Worm (Caenorhabditis elegans) whole organism, early embryonic: ENCODE results near the gene Y39G8C.2.

ENCODE experiments used
- B0310.2 ChIP-seq: sonication (generic microtip); optimal IDR thresholded peaks from 2 replicates; lab custom pipeline; 2016; ENCODE audit warnings: mild to moderate bottlenecking, missing genetic modification characterization, missing compliant biosample characterization
- F13C5.2 ChIP-seq: sonication (generic microtip); optimal IDR thresholded peaks from 2 replicates; lab custom pipeline; 2017; ENCODE audit warnings: mild to moderate bottlenecking, missing genetic modification characterization, inconsistent platforms, missing compliant biosample characterization
- aly-1 ChIP-seq: sonication (generic microtip); optimal IDR thresholded peaks from 2 replicates; lab custom pipeline; 2016; ENCODE audit warnings: missing genetic modification characterization, missing compliant biosample characterization
- ama-1 ChIP-seq: fragments of 150-350 bp; optimal IDR thresholded peaks from 2 replicates; lab custom pipeline; 2014
- ceh-13 ChIP-seq: fragments of 200-800 bp; sonication (Bioruptor generic); optimal IDR thresholded peaks from 2 replicates; lab custom pipeline; 2018; ENCODE audit warnings: mild to moderate bottlenecking, missing genetic modification characterization, missing compliant biosample characterization
- ceh-36 ChIP-seq: sonication (generic microtip); optimal IDR thresholded peaks from 2 replicates; lab custom pipeline; 2016; ENCODE audit warnings: missing genetic modification characterization, inconsistent platforms, missing compliant biosample characterization
- ets-7 ChIP-seq: sonication (generic microtip); optimal IDR thresholded peaks from 2 replicates; lab custom pipeline; 2016; ENCODE audit warnings: missing genotype, missing genetic modification characterization, missing compliant biosample characterization
- flt-1 ChIP-seq: fragments of 200-800 bp; sonication (Bioruptor generic); IDR thresholded peaks from 2 replicates; pipeline ENCODE4 v1.3.6; 2022; ENCODE audit warnings: missing genetic modification characterization, missing compliant biosample characterization
- hmbx-1 ChIP-seq: sonication (generic microtip); optimal IDR thresholded peaks from 2 replicates; lab custom pipeline; 2016; ENCODE audit warnings: mild to moderate bottlenecking, missing genetic modification characterization, missing compliant biosample characterization
- hmg-4 ChIP-seq: fragments of 200-800 bp; sonication (Bioruptor generic); optimal IDR thresholded peaks from 2 replicates; lab custom pipeline; 2018; ENCODE audit warnings: mild to moderate bottlenecking, missing genetic modification characterization, missing compliant biosample characterization
- hnd-1 ChIP-seq: sonication (generic microtip); optimal IDR thresholded peaks from 2 replicates; lab custom pipeline; 2016; ENCODE audit warnings: missing genetic modification characterization, missing compliant biosample characterization
- pes-1 ChIP-seq: fragments of 200-800 bp; sonication (Bioruptor generic); IDR thresholded peaks from 2 replicates; pipeline ENCODE4 v1.3.6; 2022; ENCODE audit warnings: missing genetic modification reagents, missing genetic modification characterization, missing compliant biosample characterization
- scrt-1 ChIP-seq: fragments of 200-800 bp; sonication (Bioruptor generic); IDR thresholded peaks from 2 replicates; pipeline ENCODE4 v1.3.6; 2022; ENCODE audit warnings: missing genetic modification characterization, missing compliant biosample characterization
- sea-1 ChIP-seq: fragments of 200-800 bp; sonication (Bioruptor generic); conservative IDR thresholded peaks from 2 replicates; pipeline ENCODE4 v1.3.6; 2022; ENCODE audit warnings: missing genetic modification characterization, missing compliant biosample characterization
- tbx-11 ChIP-seq: fragments of 200-800 bp; sonication (Bioruptor generic); IDR thresholded peaks from 2 replicates; pipeline ENCODE4 v1.3.6; 2022; ENCODE audit warnings: missing genetic modification characterization, missing compliant biosample characterization
- tbx-37 ChIP-seq: fragments of 200-800 bp; sonication (Bioruptor generic); conservative IDR thresholded peaks from 2 replicates; pipeline ENCODE4 v1.3.6; 2022; ENCODE audit warnings: missing genetic modification reagents, missing genetic modification characterization, missing compliant biosample characterization
- tra-4 ChIP-seq: sonication (generic microtip); optimal IDR thresholded peaks from 2 replicates; lab custom pipeline; 2017; ENCODE audit warnings: missing genetic modification characterization, missing compliant biosample characterization

Gene Y39G8C.2

ce11 chrII:14104470-14104869, 7.1 kb upstream of the Y39G8C.2 start, which contains the start of gene gur-4:
TSS of gene gur-4 (plus strand) at chrII:14104770.
- TF ChIP-seq aly-1 (tag; lab: Kevin White, UChicago), result no peak
- TF ChIP-seq tbx-37 (GFP tag; lab: Robert Waterston, UW), result no peak
- no peak for TF ChIP-seq ama-1 (lab: Kevin White, UChicago)
- no peak for TF ChIP-seq B0310.2 (tag; lab: Kevin White, UChicago)
- no peak for TF ChIP-seq ceh-36 (tag; lab: Kevin White, UChicago)
- no peak for TF ChIP-seq ceh-13 (GFP tag; lab: Kevin White, UChicago)
- no peak for TF ChIP-seq ets-7 (tag; lab: Kevin White, UChicago)
- TF ChIP-seq tbx-11 (GFP tag; lab: Robert Waterston, UW), result no peak
- TF ChIP-seq tra-4, result no peak

ce11 chrII:14102112-14102511, 4.7 kb upstream of the Y39G8C.2 start:
- no peak for TF ChIP-seq F13C5.2 (tag; lab: Kevin White, UChicago)
- no peak for TF ChIP-seq B0310.2 (tag; lab: Kevin White, UChicago)
- no peak for TF ChIP-seq ama-1 (lab: Kevin White, UChicago)
- no peak for TF ChIP-seq ceh-13 (GFP tag; lab: Kevin White, UChicago)
- TF ChIP-seq tbx-11 (GFP tag; lab: Robert Waterston, UW), result no peak
- TF ChIP-seq tra-4, result no peak
- TF ChIP-seq hmg-4 (GFP tag; lab: Kevin White, UChicago), result no peak
- TF ChIP-seq ceh-36 (tag; lab: Kevin White, UChicago), result no peak
- no peak for TF ChIP-seq scrt-1 (GFP tag; lab: Robert Waterston, UW)
- no peak for TF ChIP-seq sea-1
- no peak for TF ChIP-seq ets-7 (tag; lab: Kevin White, UChicago)
- TF ChIP-seq hmbx-1 (tag; lab: Kevin White, UChicago), result no peak
- TF ChIP-seq flt-1 (GFP tag; lab: Robert Waterston, UW), result no peak
- no peak for TF ChIP-seq tbx-37 (GFP tag; lab: Robert Waterston, UW)
- TF ChIP-seq hnd-1, result no peak
- no peak for TF ChIP-seq aly-1 (tag; lab: Kevin White, UChicago)
- no peak for TF ChIP-seq pes-1 (GFP tag; lab: Robert Waterston, UW)

- TF ChIP-seq ama-1 (lab: Kevin White, UChicago), result no peak
- TF ChIP-seq sea-1, result no peak
- no peak for TF ChIP-seq B0310.2 (tag; lab: Kevin White, UChicago)
- TF ChIP-seq tra-4, result no peak
- no peak for TF ChIP-seq aly-1 (tag; lab: Kevin White, UChicago)
- TF ChIP-seq pes-1 (GFP tag; lab: Robert Waterston, UW), result no peak
Measured at ce11 chrII:14100963-14101362, 3.5 kb upstream of the Y39G8C.2 start, which contains the start of gene bkip-1. TSS of gene bkip-1 (plus strand) at chrII:14101263.

- TF ChIP-seq ets-7 (tag; lab: Kevin White, UChicago), result no peak
- TF ChIP-seq scrt-1 (GFP tag; lab: Robert Waterston, UW), result no peak
- TF ChIP-seq hnd-1, result no peak
- TF ChIP-seq pes-1 (GFP tag; lab: Robert Waterston, UW), result no peak
- no peak for TF ChIP-seq B0310.2 (tag; lab: Kevin White, UChicago)
- TF ChIP-seq flt-1 (GFP tag; lab: Robert Waterston, UW), result no peak
- no peak for TF ChIP-seq tbx-37 (GFP tag; lab: Robert Waterston, UW)
- no peak for TF ChIP-seq ceh-36 (tag; lab: Kevin White, UChicago)
- TF ChIP-seq F13C5.2 (tag; lab: Kevin White, UChicago), result no peak
- TF ChIP-seq tbx-11 (GFP tag; lab: Robert Waterston, UW), result no peak
- no peak for TF ChIP-seq hmg-4 (GFP tag; lab: Kevin White, UChicago)
- TF ChIP-seq ama-1 (lab: Kevin White, UChicago), result no peak
Measured at ce11 chrII:14098348-14098747, 930 bp upstream of the Y39G8C.2 start.

ce11 chrII:14096814-14097213, 604 bp downstream of the Y39G8C.2 start:
- TF ChIP-seq hmg-4 (GFP tag; lab: Kevin White, UChicago) (no peak), hmbx-1 (tag; lab: Kevin White, UChicago) (no peak), F13C5.2 (tag; lab: Kevin White, UChicago) (no peak), aly-1 (tag; lab: Kevin White, UChicago) (peak; percentile 42)

ce11 chrII:14095875-14096274, 1.5 kb downstream of the Y39G8C.2 start:
- TF ChIP-seq ama-1 (lab: Kevin White, UChicago), result no peak
- no peak for TF ChIP-seq flt-1 (GFP tag; lab: Robert Waterston, UW)
- 0 out of 2 replicates have a peak, but pooled peaks have one; percentile 21 for TF ChIP-seq pes-1 (GFP tag; lab: Robert Waterston, UW)
- no peak for TF ChIP-seq sea-1
- no peak for TF ChIP-seq hnd-1

- no peak for TF ChIP-seq flt-1 (GFP tag; lab: Robert Waterston, UW)
- TF ChIP-seq scrt-1 (GFP tag; lab: Robert Waterston, UW), result no peak
- TF ChIP-seq ama-1 (lab: Kevin White, UChicago), result no peak
- no peak for TF ChIP-seq ets-7 (tag; lab: Kevin White, UChicago)
- TF ChIP-seq B0310.2 (tag; lab: Kevin White, UChicago), result no peak
- no peak for TF ChIP-seq ceh-36 (tag; lab: Kevin White, UChicago)
- no peak for TF ChIP-seq tbx-11 (GFP tag; lab: Robert Waterston, UW)
- no peak for TF ChIP-seq hnd-1
- no peak for TF ChIP-seq tbx-37 (GFP tag; lab: Robert Waterston, UW)
- no peak for TF ChIP-seq pes-1 (GFP tag; lab: Robert Waterston, UW)
- no peak for TF ChIP-seq hmg-4 (GFP tag; lab: Kevin White, UChicago)
Measured at ce11 chrII:14094590-14094989, 2.8 kb downstream of the Y39G8C.2 start, which contains the start of gene col-87. TSS of gene col-87 (minus strand) at chrII:14094690.

- TF ChIP-seq tbx-37 (GFP tag; lab: Robert Waterston, UW) (no peak), flt-1 (GFP tag; lab: Robert Waterston, UW) (no peak), sea-1 (no peak), aly-1 (tag; lab: Kevin White, UChicago) (no peak), hmg-4 (GFP tag; lab: Kevin White, UChicago) (no peak)
Measured at ce11 chrII:14091182-14091581, 6.2 kb downstream of the Y39G8C.2 start.
